Fruit fly (Drosophila melanogaster) whole organism, embryonic: ENCODE data around the gene CG14082.

Experiments
- Abd-B ChIP-seq: fragments of 200-800 bp; sonication (Bioruptor generic); optimal IDR thresholded peaks from 2 replicates; lab custom pipeline; 2018; ENCODE audit warnings: missing biosample characterization, mild to moderate bottlenecking, missing genetic modification characterization, moderate library complexity
- Optix ChIP-seq: fragments of 200-800 bp; sonication (Bioruptor generic); IDR thresholded peaks from 3 replicates; pipeline ENCODE4 v1.3.6; 2022; ENCODE audit warnings: missing biosample characterization, missing genetic modification characterization
- gsb ChIP-seq: fragments of 200-800 bp; sonication (Bioruptor generic); IDR thresholded peaks from 2 replicates; pipeline ENCODE4 v1.3.6; 2022; ENCODE audit warnings: missing biosample characterization, missing genetic modification characterization
- jumu ChIP-seq: fragments of 200-800 bp; sonication (Bioruptor generic); optimal IDR thresholded peaks from 3 replicates; lab custom pipeline; 2016; ENCODE audit warnings: missing biosample characterization, missing genetic modification characterization

dm6 chr3L:19174216-19174706 is 35.5 kb upstream of the CG14082 start:
- TF ChIP-seq gsb (GFP tag; lab: Robert Waterston, UW) (no peak), Optix (GFP tag; lab: Robert Waterston, UW) (no peak), jumu (no peak), Abd-B (GFP tag; lab: Kevin White, UChicago) (no peak)
